Worm (Caenorhabditis elegans) whole organism, late embryonic: ENCODE measurements around the gene srg-51.

Experiments
- C08G9.2 ChIP-seq: sonication (generic microtip); optimal IDR thresholded peaks from 2 replicates; lab custom pipeline; 2016; ENCODE audit warnings: mild to moderate bottlenecking, missing genetic modification characterization, moderate library complexity, missing compliant biosample characterization
- C38D4.7 ChIP-seq: fragments of 200-800 bp; sonication (Bioruptor generic); optimal IDR thresholded peaks from 2 replicates; lab custom pipeline; 2018; ENCODE audit warnings: mild to moderate bottlenecking, missing genetic modification characterization, moderate library complexity, missing compliant biosample characterization
- F13H6.1 ChIP-seq: sonication (generic microtip); optimal IDR thresholded peaks from 2 replicates; lab custom pipeline; 2016; ENCODE audit warnings: missing genetic modification characterization, missing compliant biosample characterization
- K02D7.2 ChIP-seq: sonication (generic microtip); optimal IDR thresholded peaks from 2 replicates; lab custom pipeline; 2017; ENCODE audit warnings: mild to moderate bottlenecking, missing genetic modification characterization, missing compliant biosample characterization
- K09A11.1 ChIP-seq: sonication (generic microtip); optimal IDR thresholded peaks from 2 replicates; lab custom pipeline; 2017; ENCODE audit warnings: antibody characterized with exemption, mild to moderate bottlenecking, missing genetic modification characterization, missing compliant biosample characterization; ENCODE audit not compliant: insufficient read depth
- T23F11.4 ChIP-seq: fragments of 200-800 bp; sonication (Bioruptor generic); optimal IDR thresholded peaks from 2 replicates; lab custom pipeline; 2018; ENCODE audit warnings: mild to moderate bottlenecking, missing genetic modification characterization, missing compliant biosample characterization
- ahr-1 ChIP-seq: sonication (generic microtip); optimal IDR thresholded peaks from 2 replicates; lab custom pipeline; 2016; ENCODE audit warnings: missing genetic modification characterization, missing compliant biosample characterization
- ama-1 ChIP-seq: fragments of 150-350 bp; optimal IDR thresholded peaks from 2 replicates; lab custom pipeline; 2014
- ceh-14 ChIP-seq: sonication (generic microtip); optimal IDR thresholded peaks from 2 replicates; lab custom pipeline; 2016; ENCODE audit warnings: missing genotype, missing genetic modification characterization, missing compliant biosample characterization
- ceh-18 ChIP-seq: sonication (generic microtip); optimal IDR thresholded peaks from 2 replicates; lab custom pipeline; 2016; ENCODE audit warnings: missing genetic modification characterization, missing compliant biosample characterization
- ceh-22 ChIP-seq: sonication (generic microtip); optimal IDR thresholded peaks from 2 replicates; lab custom pipeline; 2017; ENCODE audit warnings: missing biosample characterization, missing genetic modification characterization
- ceh-24 ChIP-seq: sonication (generic microtip); optimal IDR thresholded peaks from 2 replicates; lab custom pipeline; 2016; ENCODE audit warnings: mild to moderate bottlenecking, missing genetic modification characterization, missing compliant biosample characterization
- ceh-34 ChIP-seq: sonication (generic microtip); optimal IDR thresholded peaks from 2 replicates; lab custom pipeline; 2016; ENCODE audit warnings: mild to moderate bottlenecking, missing genetic modification characterization, missing compliant biosample characterization
- ceh-45 ChIP-seq: fragments of 200-800 bp; sonication (Bioruptor generic); IDR thresholded peaks from 2 replicates; pipeline ENCODE4 v1.3.6; 2022; ENCODE audit warnings: missing genetic modification reagents, missing genetic modification characterization, missing compliant biosample characterization
- ceh-9 ChIP-seq: sonication (generic microtip); optimal IDR thresholded peaks from 2 replicates; lab custom pipeline; 2016; ENCODE audit warnings: mild to moderate bottlenecking, missing genetic modification characterization, inconsistent platforms, missing compliant biosample characterization
- dmd-4 ChIP-seq: sonication (generic microtip); optimal IDR thresholded peaks from 2 replicates; lab custom pipeline; 2016; ENCODE audit warnings: borderline replicate concordance, missing genetic modification characterization, missing compliant biosample characterization
- dve-1 ChIP-seq: sonication (generic microtip); optimal IDR thresholded peaks from 2 replicates; lab custom pipeline; 2017; ENCODE audit warnings: antibody characterized with exemption, mild to moderate bottlenecking, missing genetic modification characterization, missing compliant biosample characterization
- elt-2 ChIP-seq: sonication (generic microtip); optimal IDR thresholded peaks from 2 replicates; lab custom pipeline; 2016; ENCODE audit warnings: missing genetic modification reagents, missing genetic modification characterization, missing compliant biosample characterization
- elt-4 ChIP-seq: sonication (generic microtip); optimal IDR thresholded peaks from 2 replicates; lab custom pipeline; 2016; ENCODE audit warnings: missing genetic modification characterization, missing compliant biosample characterization
- ets-4 ChIP-seq: sonication (generic microtip); optimal IDR thresholded peaks from 2 replicates; lab custom pipeline; 2016; ENCODE audit warnings: missing genetic modification characterization, missing compliant biosample characterization
- fkh-6 ChIP-seq: sonication (generic microtip); optimal IDR thresholded peaks from 2 replicates; lab custom pipeline; 2016; ENCODE audit warnings: missing genetic modification characterization, missing compliant biosample characterization
- gmeb-2 ChIP-seq: sonication (generic microtip); optimal IDR thresholded peaks from 2 replicates; lab custom pipeline; 2016; ENCODE audit warnings: missing genetic modification characterization, inconsistent platforms, missing compliant biosample characterization
- hlh-15 ChIP-seq: sonication (generic microtip); optimal IDR thresholded peaks from 2 replicates; lab custom pipeline; 2016; ENCODE audit warnings: missing genetic modification characterization, missing compliant biosample characterization
- hlh-8 ChIP-seq: sonication (generic microtip); optimal IDR thresholded peaks from 2 replicates; lab custom pipeline; 2016; ENCODE audit warnings: missing genotype, missing genetic modification characterization, missing compliant biosample characterization
- madf-2 ChIP-seq: sonication (generic microtip); optimal IDR thresholded peaks from 2 replicates; lab custom pipeline; 2017; ENCODE audit warnings: missing genetic modification characterization, missing compliant biosample characterization
- mec-3 ChIP-seq: sonication (generic microtip); optimal IDR thresholded peaks from 2 replicates; lab custom pipeline; 2016; ENCODE audit warnings: borderline replicate concordance, missing genetic modification characterization, missing compliant biosample characterization
- nhr-11 ChIP-seq: fragments of 150-350 bp; optimal IDR thresholded peaks from 2 replicates; lab custom pipeline; 2014; ENCODE audit warnings: missing biosample characterization, missing genetic modification characterization
- nhr-232 ChIP-seq: sonication (generic microtip); optimal IDR thresholded peaks from 2 replicates; lab custom pipeline; 2016; ENCODE audit warnings: missing genetic modification characterization, missing compliant biosample characterization
- npax-4 ChIP-seq: sonication (generic microtip); optimal IDR thresholded peaks from 2 replicates; lab custom pipeline; 2016; ENCODE audit warnings: missing genetic modification characterization, missing compliant biosample characterization
- odd-2 ChIP-seq: sonication (generic microtip); optimal IDR thresholded peaks from 2 replicates; lab custom pipeline; 2017; ENCODE audit warnings: antibody characterized with exemption, mild to moderate bottlenecking, missing genetic modification characterization, missing compliant biosample characterization
- pag-3 ChIP-seq: sonication (generic microtip); optimal IDR thresholded peaks from 2 replicates; lab custom pipeline; 2016; ENCODE audit warnings: missing compliant biosample characterization, missing genetic modification characterization, borderline replicate concordance
- pha-2 ChIP-seq: sonication (generic microtip); optimal IDR thresholded peaks from 2 replicates; lab custom pipeline; 2017; ENCODE audit warnings: mild to moderate bottlenecking, missing genetic modification characterization, missing compliant biosample characterization
- pha-4 ChIP-seq: fragments of 150-350 bp; optimal IDR thresholded peaks from 2 replicates; lab custom pipeline; 2018; ENCODE audit warnings: missing biosample characterization, missing genetic modification reagents, missing genetic modification characterization
- pqm-1 ChIP-seq: sonication (generic microtip); optimal IDR thresholded peaks from 2 replicates; lab custom pipeline; 2016; ENCODE audit warnings: missing genetic modification characterization, missing compliant biosample characterization
- ref-2 ChIP-seq: sonication (generic microtip); optimal IDR thresholded peaks from 2 replicates; lab custom pipeline; 2016; ENCODE audit warnings: missing genetic modification characterization, missing compliant biosample characterization
- sdc-2 ChIP-seq: sonication (generic microtip); optimal IDR thresholded peaks from 2 replicates; lab custom pipeline; 2016; ENCODE audit warnings: missing genotype, missing genetic modification characterization, missing compliant biosample characterization
- sox-2 ChIP-seq: fragments of 200-800 bp; sonication (Bioruptor generic); IDR thresholded peaks from 2 replicates; pipeline ENCODE4 v1.3.6; 2022; ENCODE audit warnings: missing genetic modification reagents, missing genetic modification characterization, missing compliant biosample characterization
- sox-4 ChIP-seq: sonication (generic microtip); optimal IDR thresholded peaks from 2 replicates; lab custom pipeline; 2017; ENCODE audit warnings: mild to moderate bottlenecking, missing genetic modification characterization, inconsistent platforms, missing compliant biosample characterization
- tbx-2 ChIP-seq: sonication (generic microtip); optimal IDR thresholded peaks from 2 replicates; lab custom pipeline; 2016; ENCODE audit warnings: missing genetic modification characterization, missing compliant biosample characterization
- tbx-7 ChIP-seq: sonication (generic microtip); optimal IDR thresholded peaks from 2 replicates; lab custom pipeline; 2016; ENCODE audit warnings: missing genotype, missing genetic modification characterization, missing compliant biosample characterization
- ttx-3 ChIP-seq: sonication (generic microtip); optimal IDR thresholded peaks from 2 replicates; lab custom pipeline; 2016; ENCODE audit warnings: missing genetic modification reagents, missing genetic modification characterization, missing compliant biosample characterization
- unc-42 ChIP-seq: sonication (generic microtip); optimal IDR thresholded peaks from 2 replicates; lab custom pipeline; 2016; ENCODE audit warnings: missing genotype, missing genetic modification characterization, missing compliant biosample characterization
- unc-55 ChIP-seq: sonication (generic microtip); optimal IDR thresholded peaks from 2 replicates; lab custom pipeline; 2017; ENCODE audit warnings: missing biosample characterization, missing genetic modification reagents, missing genetic modification characterization
- unc-86 ChIP-seq: sonication (generic microtip); optimal IDR thresholded peaks from 2 replicates; lab custom pipeline; 2016; ENCODE audit warnings: missing genetic modification characterization, missing compliant biosample characterization
- zip-5 ChIP-seq: sonication (generic microtip); optimal IDR thresholded peaks from 2 replicates; lab custom pipeline; 2016; ENCODE audit warnings: missing genetic modification characterization, missing compliant biosample characterization
- ztf-16 ChIP-seq: sonication (generic microtip); optimal IDR thresholded peaks from 2 replicates; lab custom pipeline; 2017; ENCODE audit warnings: missing genetic modification characterization, missing compliant biosample characterization

srg-51 gene

ce11 chrIV:15127731-15128130, 13.0 kb downstream of the srg-51 start, which contains the start of gene M199.9:
M199.9 (minus strand) TSS chrIV:15127831.
- TF ChIP-seq madf-2 = no peak
- no peak for TF ChIP-seq K09A11.1 (tag; lab: Kevin White, UChicago)
- TF ChIP-seq gmeb-2 = no peak
- no peak for TF ChIP-seq ttx-3 (tag; lab: Kevin White, UChicago)
- TF ChIP-seq unc-86 (tag; lab: Kevin White, UChicago) = no peak
- no peak for TF ChIP-seq C08G9.2 (tag; lab: Kevin White, UChicago)

- no peak for TF ChIP-seq elt-4
- no peak for TF ChIP-seq sdc-2
- TF ChIP-seq sox-4 (tag; lab: Kevin White, UChicago) = no peak
- no peak for TF ChIP-seq K09A11.1 (tag; lab: Kevin White, UChicago)
- no peak for TF ChIP-seq fkh-6 (tag; lab: Kevin White, UChicago)
- TF ChIP-seq ceh-18 (tag; lab: Kevin White, UChicago) = no peak
- TF ChIP-seq dve-1 (tag; lab: Kevin White, UChicago) = no peak
- no peak for TF ChIP-seq ceh-9 (tag; lab: Kevin White, UChicago)
- no peak for TF ChIP-seq ceh-22 (tag; lab: Kevin White, UChicago)
- TF ChIP-seq dmd-4 (tag; lab: Kevin White, UChicago) = no peak
- TF ChIP-seq madf-2 = no peak
- TF ChIP-seq zip-5 (tag; lab: Kevin White, UChicago) = no peak
- no peak for TF ChIP-seq ceh-34 (tag; lab: Kevin White, UChicago)
- no peak for TF ChIP-seq pqm-1 (tag; lab: Kevin White, UChicago)
- TF ChIP-seq F13H6.1 (tag; lab: Kevin White, UChicago) = no peak
- no peak for TF ChIP-seq ceh-24 (tag; lab: Kevin White, UChicago)
- no peak for TF ChIP-seq unc-42
Observed at ce11 chrIV:15126021-15126420, 14.7 kb downstream of the srg-51 start, which contains the start of gene clec-190. clec-190 (minus strand) TSS chrIV:15126121.

ce11 chrIV:15122882-15123281, 17.9 kb downstream of the srg-51 start, which contains the start of gene M199.7:
M199.7 (plus strand) TSS chrIV:15123182.
- TF ChIP-seq pqm-1 (tag; lab: Kevin White, UChicago) (no peak), pha-2 (tag; lab: Kevin White, UChicago) (no peak), ref-2 (tag; lab: Kevin White, UChicago) (no peak), sdc-2 (no peak), ceh-14 (no peak), ztf-16 (no peak), ets-4 (tag; lab: Kevin White, UChicago) (no peak), npax-4 (tag; lab: Kevin White, UChicago) (no peak), dmd-4 (tag; lab: Kevin White, UChicago) (no peak), odd-2 (no peak), mec-3 (tag; lab: Kevin White, UChicago) (no peak), unc-55 (GFP tag; lab: Kevin White, UChicago) (no peak), K09A11.1 (tag; lab: Kevin White, UChicago) (no peak), pha-4 (tag; lab: Kevin White, UChicago) (no peak), tbx-2 (tag; lab: Kevin White, UChicago) (no peak), ama-1 (no peak), sox-2 (GFP tag; lab: Robert Waterston, UW) (no peak), nhr-11 (tag; lab: Kevin White, UChicago) (no peak), ahr-1 (tag; lab: Kevin White, UChicago) (no peak), tbx-7 (tag; lab: Kevin White, UChicago) (no peak)

- TF ChIP-seq C38D4.7 (GFP tag; lab: Kevin White, UChicago) = no peak
- no peak for TF ChIP-seq npax-4 (tag; lab: Kevin White, UChicago)
- TF ChIP-seq ceh-45 (GFP tag; lab: Robert Waterston, UW) = no peak
- TF ChIP-seq T23F11.4 (GFP tag; lab: Kevin White, UChicago) = no peak
- TF ChIP-seq nhr-232 (tag; lab: Kevin White, UChicago) = no peak
- no peak for TF ChIP-seq pqm-1 (tag; lab: Kevin White, UChicago)
- TF ChIP-seq ceh-24 (tag; lab: Kevin White, UChicago) = no peak
- no peak for TF ChIP-seq K02D7.2 (tag; lab: Kevin White, UChicago)
- TF ChIP-seq hlh-8 (tag; lab: Kevin White, UChicago) = no peak
- TF ChIP-seq sdc-2 = no peak
- TF ChIP-seq unc-86 (tag; lab: Kevin White, UChicago) = no peak
- no peak for TF ChIP-seq dve-1 (tag; lab: Kevin White, UChicago)
- no peak for TF ChIP-seq hlh-15
- no peak for TF ChIP-seq pag-3 (tag; lab: Kevin White, UChicago)
- TF ChIP-seq elt-2 (tag; lab: Kevin White, UChicago) = no peak
- TF ChIP-seq ahr-1 (tag; lab: Kevin White, UChicago) = no peak
- TF ChIP-seq, all 69 proteins: peak for 0
Observed at ce11 chrIV:15120746-15121145, 20.0 kb downstream of the srg-51 start, which contains the start of gene clec-189. clec-189 (plus strand) TSS chrIV:15120837.
